Worm (Caenorhabditis elegans) whole organism, midembryonic: ENCODE data around the gene F32G8.2.

Source experiments
- T22C8.4 ChIP-seq: fragments of 200-800 bp; sonication (Bioruptor generic); IDR thresholded peaks from 2 replicates; pipeline ENCODE4 v1.3.6; 2022; ENCODE audit warnings: missing genetic modification characterization, missing compliant biosample characterization
- cog-1 ChIP-seq: sonication (generic microtip); optimal IDR thresholded peaks from 2 replicates; lab custom pipeline; 2016; ENCODE audit warnings: missing genetic modification characterization, missing compliant biosample characterization
- flt-1 ChIP-seq: fragments of 200-800 bp; sonication (Bioruptor generic); IDR thresholded peaks from 2 replicates; pipeline ENCODE4 v1.3.6; 2022; ENCODE audit warnings: missing genetic modification characterization, missing compliant biosample characterization
- klf-2 ChIP-seq: fragments of 200-800 bp; sonication (Bioruptor generic); conservative IDR thresholded peaks from 2 replicates; pipeline ENCODE4 v1.3.6; 2022; ENCODE audit warnings: missing genetic modification reagents, missing genetic modification characterization, missing compliant biosample characterization
- med-1 ChIP-seq: sonication (generic microtip); optimal IDR thresholded peaks from 2 replicates; lab custom pipeline; 2017; ENCODE audit warnings: missing genetic modification characterization, mild to moderate bottlenecking, missing compliant biosample characterization, antibody characterized with exemption, missing genetic modification reagents; ENCODE audit not compliant: insufficient read depth
- ref-1 ChIP-seq: fragments of 200-800 bp; sonication (Bioruptor generic); conservative IDR thresholded peaks from 2 replicates; pipeline ENCODE4 v1.3.6; 2022; ENCODE audit warnings: missing genetic modification reagents, missing genetic modification characterization, missing compliant biosample characterization
- tab-1 ChIP-seq: fragments of 200-800 bp; sonication (Bioruptor generic); IDR thresholded peaks from 2 replicates; pipeline ENCODE4 v1.3.6; 2022; ENCODE audit warnings: missing genetic modification characterization, missing compliant biosample characterization
- ztf-23 ChIP-seq: fragments of 200-800 bp; sonication (Bioruptor generic); IDR thresholded peaks from 2 replicates; pipeline ENCODE4 v1.3.6; 2022; ENCODE audit warnings: missing genetic modification reagents, missing genetic modification characterization, missing compliant biosample characterization
- ztf-29 ChIP-seq: fragments of 200-800 bp; sonication (Bioruptor generic); IDR thresholded peaks from 2 replicates; pipeline ENCODE4 v1.3.6; 2022; ENCODE audit warnings: missing genetic modification reagents, missing genetic modification characterization, missing compliant biosample characterization

The F32G8.2 gene

DNA sequence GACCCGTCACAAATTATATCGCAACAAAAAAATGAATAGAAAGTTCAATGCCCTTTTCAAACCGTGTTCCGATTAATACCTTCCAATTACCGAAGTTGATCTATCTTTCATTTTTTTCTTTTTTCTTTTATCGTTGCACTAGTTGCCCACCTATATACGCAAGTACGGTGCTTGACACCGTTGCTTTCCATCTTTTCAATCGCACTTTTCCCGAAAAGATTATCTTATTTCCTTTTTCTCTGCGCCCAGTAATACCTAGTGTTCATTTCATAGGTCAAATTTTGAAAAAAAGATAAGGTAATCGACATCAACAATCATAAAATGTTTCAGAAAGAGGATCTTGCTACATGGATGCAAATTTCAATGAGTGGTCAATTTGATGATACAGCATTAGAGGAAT, 20.2 kb upstream of the F32G8.2 start:
- no peak for TF ChIP-seq cog-1 (tag; lab: Kevin White, UChicago)
- TF ChIP-seq med-1 (GFP tag; lab: Kevin White, UChicago): no peak
- TF ChIP-seq ref-1 (GFP tag; lab: Robert Waterston, UW): no peak
- no peak for TF ChIP-seq ztf-23 (GFP tag; lab: Robert Waterston, UW)
- no peak for TF ChIP-seq tab-1 (GFP tag; lab: Robert Waterston, UW)
- TF ChIP-seq T22C8.4 (GFP tag; lab: Robert Waterston, UW): no peak
- no peak for TF ChIP-seq klf-2 (GFP tag; lab: Robert Waterston, UW)
- TF ChIP-seq ztf-29 (GFP tag; lab: Robert Waterston, UW): no peak
- TF ChIP-seq flt-1 (GFP tag; lab: Robert Waterston, UW): no peak

DNA sequence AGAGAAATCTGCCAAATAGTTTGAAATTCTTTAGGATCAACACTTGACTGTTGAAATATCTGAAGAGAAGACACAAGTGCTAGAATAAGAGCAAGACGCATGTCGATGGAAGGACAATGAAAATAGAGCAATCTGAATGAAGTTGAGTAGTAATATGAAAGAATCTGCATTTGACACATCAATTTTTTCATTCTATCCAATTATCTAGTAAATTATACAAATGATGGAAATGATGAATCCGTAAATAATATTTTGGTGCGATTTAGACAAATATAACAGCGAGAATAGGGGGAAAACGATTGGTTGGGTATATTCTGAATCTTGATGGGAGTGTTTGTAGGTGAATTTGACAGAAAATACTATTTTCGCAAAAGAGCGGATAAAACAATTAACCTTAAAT, 17.1 kb upstream of the F32G8.2 start, which contains the start of gene txt-10:
txt-10 (minus strand) TSS at position 101 of the 400 bp plus-strand sequence.
- TF ChIP-seq ztf-23 (GFP tag; lab: Robert Waterston, UW) (no peak), flt-1 (GFP tag; lab: Robert Waterston, UW) (no peak), med-1 (GFP tag; lab: Kevin White, UChicago) (no peak), cog-1 (tag; lab: Kevin White, UChicago) (no peak), T22C8.4 (GFP tag; lab: Robert Waterston, UW) (no peak), ref-1 (GFP tag; lab: Robert Waterston, UW) (no peak), klf-2 (GFP tag; lab: Robert Waterston, UW) (no peak), tab-1 (GFP tag; lab: Robert Waterston, UW) (no peak), ztf-29 (GFP tag; lab: Robert Waterston, UW) (no peak)

ce11 chrV:10535325-10535724, 14.5 kb upstream of the F32G8.2 start:
- TF ChIP-seq klf-2 (GFP tag; lab: Robert Waterston, UW) (no peak), ref-1 (GFP tag; lab: Robert Waterston, UW) (no peak), ztf-29 (GFP tag; lab: Robert Waterston, UW) (no peak), med-1 (GFP tag; lab: Kevin White, UChicago) (no peak), cog-1 (tag; lab: Kevin White, UChicago) (no peak), ztf-23 (GFP tag; lab: Robert Waterston, UW) (no peak), tab-1 (GFP tag; lab: Robert Waterston, UW) (no peak), flt-1 (GFP tag; lab: Robert Waterston, UW) (no peak), T22C8.4 (GFP tag; lab: Robert Waterston, UW) (no peak)

- TF ChIP-seq ztf-23 (GFP tag; lab: Robert Waterston, UW) (no peak), cog-1 (tag; lab: Kevin White, UChicago) (no peak), T22C8.4 (GFP tag; lab: Robert Waterston, UW) (no peak), tab-1 (GFP tag; lab: Robert Waterston, UW) (no peak), klf-2 (GFP tag; lab: Robert Waterston, UW) (no peak), ztf-29 (GFP tag; lab: Robert Waterston, UW) (no peak), ref-1 (GFP tag; lab: Robert Waterston, UW) (no peak), flt-1 (GFP tag; lab: Robert Waterston, UW) (no peak), med-1 (GFP tag; lab: Kevin White, UChicago) (no peak)
These were observed 13.6 kb upstream of the F32G8.2 start, which contains the start of gene ppm-1.A for ce11 chrV:10536095-10536691. TSS of gene ppm-1.A (minus strand) at chrV:10536388.

DNA sequence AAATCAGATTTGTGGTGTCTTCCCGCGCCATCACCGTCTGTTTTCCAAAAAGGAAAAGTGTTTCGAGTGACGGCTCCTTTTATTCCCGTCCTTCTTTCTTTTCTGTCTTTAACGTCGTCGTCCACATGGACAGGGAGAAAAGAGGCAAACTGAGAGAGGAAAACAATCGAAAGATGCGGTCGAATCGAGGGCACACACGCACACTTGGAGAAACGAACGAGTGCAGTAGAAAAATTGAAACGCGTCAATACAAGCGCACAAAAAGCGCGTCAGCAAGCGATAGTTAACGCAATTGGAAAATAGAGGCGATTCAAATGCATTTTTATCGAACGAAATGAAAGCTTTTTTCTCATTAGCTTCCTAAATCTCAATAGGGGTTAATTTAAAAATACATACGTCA, 13.0 kb upstream of the F32G8.2 start:
- TF ChIP-seq ztf-23 (GFP tag; lab: Robert Waterston, UW) (peak; percentile 94), med-1 (GFP tag; lab: Kevin White, UChicago) (peak; percentile 1), cog-1 (tag; lab: Kevin White, UChicago) (peak; percentile 58), T22C8.4 (GFP tag; lab: Robert Waterston, UW) (no peak), ref-1 (GFP tag; lab: Robert Waterston, UW) (no peak), ztf-29 (GFP tag; lab: Robert Waterston, UW) (no peak), tab-1 (GFP tag; lab: Robert Waterston, UW) (no peak), klf-2 (GFP tag; lab: Robert Waterston, UW) (no peak), flt-1 (GFP tag; lab: Robert Waterston, UW) (no peak)

DNA sequence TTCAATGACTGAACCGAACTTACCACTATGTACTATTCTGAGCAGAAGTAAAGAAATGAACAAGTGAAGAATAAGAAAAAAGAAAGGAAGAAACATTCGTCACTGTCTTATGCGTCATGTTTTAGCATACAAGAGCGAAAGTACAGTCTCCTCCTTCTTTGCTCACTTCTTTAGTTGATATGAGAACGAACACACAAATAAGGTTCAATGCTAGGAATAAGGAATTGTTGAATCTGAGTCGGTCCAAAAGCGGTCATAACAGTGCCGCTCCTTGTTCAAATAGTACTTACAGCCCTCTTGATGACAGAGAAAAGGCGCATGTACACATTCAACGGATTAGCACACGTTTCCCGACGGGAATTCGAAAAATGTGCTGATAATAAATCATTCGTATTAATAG, 10.7 kb upstream of the F32G8.2 start, which contains the start of gene F25D1.8:
F25D1.8 (plus strand) TSS at position 301 of the 400 bp plus-strand sequence.
- TF ChIP-seq ztf-29 (GFP tag; lab: Robert Waterston, UW) (no peak), cog-1 (tag; lab: Kevin White, UChicago) (no peak), flt-1 (GFP tag; lab: Robert Waterston, UW) (no peak), med-1 (GFP tag; lab: Kevin White, UChicago) (no peak), T22C8.4 (GFP tag; lab: Robert Waterston, UW) (no peak), tab-1 (GFP tag; lab: Robert Waterston, UW) (no peak), klf-2 (GFP tag; lab: Robert Waterston, UW) (no peak), ztf-23 (GFP tag; lab: Robert Waterston, UW) (no peak), ref-1 (GFP tag; lab: Robert Waterston, UW) (no peak)

DNA sequence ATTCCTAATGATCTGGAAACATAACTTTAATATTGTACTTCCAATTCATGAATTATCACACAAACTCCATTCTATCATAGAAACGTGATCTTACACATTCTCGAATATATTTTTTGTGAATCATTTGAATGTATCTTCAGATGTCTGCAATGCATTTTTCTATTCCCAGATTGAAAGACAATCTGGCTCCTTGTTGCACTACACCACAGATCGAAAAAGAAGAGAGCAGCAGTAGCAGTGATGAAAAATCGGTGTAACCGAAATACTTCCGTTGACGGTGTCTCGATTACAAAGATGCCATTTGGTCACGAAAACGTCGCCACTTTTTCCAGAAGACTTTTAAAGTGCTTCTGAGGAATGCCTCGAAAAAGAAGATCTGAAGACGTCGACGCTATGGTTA, 9.8 kb upstream of the F32G8.2 start, which contains the start of gene degt-1:
degt-1 (plus strand) TSS at position 301 of the 400 bp plus-strand sequence.
- TF ChIP-seq ztf-23 (GFP tag; lab: Robert Waterston, UW) (no peak), cog-1 (tag; lab: Kevin White, UChicago) (no peak), ztf-29 (GFP tag; lab: Robert Waterston, UW) (no peak), tab-1 (GFP tag; lab: Robert Waterston, UW) (no peak), med-1 (GFP tag; lab: Kevin White, UChicago) (no peak), ref-1 (GFP tag; lab: Robert Waterston, UW) (no peak), klf-2 (GFP tag; lab: Robert Waterston, UW) (no peak), T22C8.4 (GFP tag; lab: Robert Waterston, UW) (no peak), flt-1 (GFP tag; lab: Robert Waterston, UW) (no peak)

DNA sequence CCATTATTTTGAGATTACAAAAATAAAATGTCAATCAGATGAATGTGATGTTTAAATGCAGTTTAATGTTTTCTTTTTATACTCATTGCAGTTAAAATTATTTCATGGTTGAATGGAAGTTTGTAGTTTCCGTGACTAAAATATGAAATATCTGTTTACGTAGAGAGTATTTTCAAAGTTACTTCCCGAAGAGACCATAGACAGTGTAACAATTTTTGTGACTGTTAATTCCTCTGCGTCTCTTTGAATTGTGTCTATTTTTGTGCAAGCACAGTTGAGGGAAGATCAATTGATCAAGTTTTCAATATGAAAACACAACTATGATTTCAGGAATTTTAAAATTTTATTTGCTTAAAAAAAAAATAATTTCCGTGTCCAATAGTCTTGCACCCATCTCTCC, 3.1 kb upstream of the F32G8.2 start, which contains the start of gene F25D1.5:
F25D1.5 (minus strand) TSS at position 35 of the 400 bp plus-strand sequence.
- no peak for TF ChIP-seq ref-1 (GFP tag; lab: Robert Waterston, UW)
- TF ChIP-seq klf-2 (GFP tag; lab: Robert Waterston, UW): no peak
- no peak for TF ChIP-seq tab-1 (GFP tag; lab: Robert Waterston, UW)
- TF ChIP-seq T22C8.4 (GFP tag; lab: Robert Waterston, UW): no peak
- no peak for TF ChIP-seq ztf-23 (GFP tag; lab: Robert Waterston, UW)
- TF ChIP-seq med-1 (GFP tag; lab: Kevin White, UChicago): no peak
- no peak for TF ChIP-seq ztf-29 (GFP tag; lab: Robert Waterston, UW)
- TF ChIP-seq cog-1 (tag; lab: Kevin White, UChicago): no peak
- TF ChIP-seq flt-1 (GFP tag; lab: Robert Waterston, UW): no peak
